Worm (Caenorhabditis elegans): ENCODE results near the gene srh-8.

Gene srh-8

ce11 chrV:3968929-3969328, 36.4 kb upstream of the srh-8 start:
- TF ChIP-seq lin-35 (GFP tag; optimal IDR thresholded peaks at IDR 0.05), result no peak
- no peak for TF ChIP-seq snpc-4 (tag; optimal IDR thresholded peaks at IDR 0.05)
- no peak for TF ChIP-seq jun-1 (tag; optimal IDR thresholded peaks at IDR 0.05)
- no peak for TF ChIP-seq vab-15 (tag; optimal IDR thresholded peaks at IDR 0.05)

- TF ChIP-seq xbp-1 (tag; optimal IDR thresholded peaks at IDR 0.05), result no peak
- no peak for TF ChIP-seq fkh-4 (tag; optimal IDR thresholded peaks at IDR 0.05; ENCODE audit: borderline replicate concordance)
- no peak for TF ChIP-seq nhr-47 (tag; optimal IDR thresholded peaks at IDR 0.05)
- no peak for TF ChIP-seq mep-1 (tag; optimal IDR thresholded peaks at IDR 0.05)
- peak; percentile 44 for TF ChIP-seq nhr-20 (tag; optimal IDR thresholded peaks at IDR 0.05)
- peak; percentile 50 for TF ChIP-seq elt-2 (tag; optimal IDR thresholded peaks at IDR 0.05)
- TF ChIP-seq grh-1 (GFP tag; IDR thresholded peaks at IDR 0.05), result no peak
- TF ChIP-seq F16B12.6 (tag; optimal IDR thresholded peaks at IDR 0.05), result no peak
- TF ChIP-seq dsc-1 (tag; optimal IDR thresholded peaks at IDR 0.05), result no peak
- peak in 1 of 2 experiments; percentile 2 for TF ChIP-seq lin-35 (GFP tag; optimal IDR thresholded peaks at IDR 0.05)
- no peak for TF ChIP-seq snpc-4 (tag; optimal IDR thresholded peaks at IDR 0.05)
- no peak for TF ChIP-seq efl-1 (optimal IDR thresholded peaks at IDR 0.05)
- no peak for TF ChIP-seq efl-1 (GFP tag; optimal IDR thresholded peaks at IDR 0.05 in 1 of 2)
Observed at ce11 chrV:3969664-3970063, 35.7 kb upstream of the srh-8 start.

DNA sequence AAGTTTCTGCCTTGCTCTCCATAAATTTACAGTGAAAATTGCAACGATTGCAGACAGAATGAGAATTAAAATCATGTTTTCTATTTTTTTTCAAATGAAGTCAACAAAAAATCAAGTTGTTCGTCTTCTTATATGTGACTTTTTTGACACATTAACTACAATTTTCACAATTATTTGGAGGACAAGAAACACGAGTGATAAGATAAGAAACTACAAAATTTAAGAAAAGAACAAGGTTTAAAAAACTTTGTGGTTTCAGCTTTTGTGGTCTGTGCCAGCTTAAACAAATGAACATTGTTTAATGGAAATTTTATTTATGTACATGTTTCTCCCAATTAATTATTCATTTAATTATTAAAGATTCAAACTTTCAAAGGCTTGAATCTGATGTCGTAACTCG, 34.9 kb upstream of the srh-8 start, which contains the start of gene cyp-34A9:
Gene cyp-34A9 (minus strand): TSS at position 131 of the 400 bp plus-strand sequence.
- peak; percentile 69 for TF ChIP-seq nhr-20 (tag; optimal IDR thresholded peaks at IDR 0.05)
- TF ChIP-seq elt-2 (tag; optimal IDR thresholded peaks at IDR 0.05), result peak; percentile 66
- peak; percentile 4 for TF ChIP-seq nhr-85 (tag)
- TF ChIP-seq lin-35 (GFP tag; optimal IDR thresholded peaks at IDR 0.05), result peak in 1 of 2 experiments; percentile 14
- TF ChIP-seq nhr-90 (tag; optimal IDR thresholded peaks at IDR 0.05; ENCODE audit: poor library complexity), result peak; percentile 8
- peak in 4 of 6 experiments; percentile 3 to 65 (median 30) for TF ChIP-seq elt-3 (tag; optimal IDR thresholded peaks at IDR 0.05)
- TF ChIP-seq pax-3 (tag; optimal IDR thresholded peaks at IDR 0.05), result no peak
- no peak for TF ChIP-seq unc-62 (GFP tag; optimal IDR thresholded peaks at IDR 0.05)
- no peak for TF ChIP-seq nhr-76 (tag; optimal IDR thresholded peaks at IDR 0.05)
- peak; percentile 13 for TF ChIP-seq nhr-71 (tag; optimal IDR thresholded peaks at IDR 0.05)

DNA sequence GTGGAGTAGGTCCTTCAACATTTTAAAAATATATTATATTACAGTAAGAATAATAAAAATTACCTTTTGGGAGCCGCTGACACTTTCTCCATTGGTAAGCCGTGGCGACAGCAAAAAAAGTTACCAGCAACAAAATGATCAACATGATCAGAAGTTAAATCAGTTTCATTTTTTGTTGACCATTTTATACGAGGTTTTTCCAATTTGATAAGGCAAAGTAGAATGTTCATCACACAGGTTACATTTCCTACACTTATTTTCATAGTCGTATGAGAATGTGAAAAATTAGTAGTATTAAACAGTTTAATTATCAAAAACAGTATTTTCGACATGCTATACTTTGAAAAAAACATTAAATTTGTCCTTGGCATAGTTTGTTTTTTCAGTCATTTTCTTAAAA, 32.5 kb upstream of the srh-8 start, which contains the start of gene cyp-34A10:
Gene cyp-34A10 (minus strand): TSS at position 146 of the 400 bp plus-strand sequence.
- TF ChIP-seq lin-13 (GFP tag; optimal IDR thresholded peaks at IDR 0.05), result no peak
- TF ChIP-seq nhr-12 (tag; optimal IDR thresholded peaks at IDR 0.05), result no peak
- no peak for TF ChIP-seq unc-62 (GFP tag; optimal IDR thresholded peaks at IDR 0.05)
- TF ChIP-seq pqm-1 (tag; optimal IDR thresholded peaks at IDR 0.05), result no peak
- no peak for TF ChIP-seq snpc-4 (tag; optimal IDR thresholded peaks at IDR 0.05)
- no peak for TF ChIP-seq tbx-2 (tag; optimal IDR thresholded peaks at IDR 0.05)
- no peak for TF ChIP-seq irx-1 (tag; optimal IDR thresholded peaks at IDR 0.05)
- no peak for TF ChIP-seq unc-98 (GFP tag; IDR thresholded peaks at IDR 0.05)
- TF ChIP-seq lin-14 (GFP tag; optimal IDR thresholded peaks at IDR 0.05), result no peak
- no peak for TF ChIP-seq nhr-77 (tag; optimal IDR thresholded peaks at IDR 0.05)
- TF ChIP-seq hlh-17 (GFP tag; optimal IDR thresholded peaks at IDR 0.05; ENCODE audit: borderline replicate concordance), result no peak
- TF ChIP-seq sptf-1 (tag; optimal IDR thresholded peaks at IDR 0.05), result no peak
- TF ChIP-seq nhr-11 (tag; optimal IDR thresholded peaks at IDR 0.05), result no peak
- no peak for TF ChIP-seq zip-4 (GFP tag; optimal IDR thresholded peaks at IDR 0.05)
- TF ChIP-seq fos-1 (tag; optimal IDR thresholded peaks at IDR 0.05), result no peak
- TF ChIP-seq ces-1 (GFP tag; optimal IDR thresholded peaks at IDR 0.05), result no peak
- no peak for TF ChIP-seq rnt-1 (tag; optimal IDR thresholded peaks at IDR 0.05)

All from whole organism, L1 larva.